Worm (Caenorhabditis elegans) whole organism, L3 larva: ENCODE data around the gene T12G3.4.

Experiments
- elt-1 ChIP-seq: fragments of 150-350 bp; optimal IDR thresholded peaks from 2 replicates; lab custom pipeline; 2014; ENCODE audit warnings: missing biosample characterization, missing genetic modification characterization
- fos-1 ChIP-seq: fragments of 150-350 bp; optimal IDR thresholded peaks from 2 replicates; lab custom pipeline; 2014; ENCODE audit warnings: missing biosample characterization, missing genetic modification characterization
- unc-62 ChIP-seq: fragments of 150-350 bp; sonication (generic microtip); optimal IDR thresholded peaks from 4 replicates; lab custom pipeline; 2014; ENCODE audit warnings: missing biosample characterization, missing genetic modification reagents, missing genetic modification characterization

DNA sequence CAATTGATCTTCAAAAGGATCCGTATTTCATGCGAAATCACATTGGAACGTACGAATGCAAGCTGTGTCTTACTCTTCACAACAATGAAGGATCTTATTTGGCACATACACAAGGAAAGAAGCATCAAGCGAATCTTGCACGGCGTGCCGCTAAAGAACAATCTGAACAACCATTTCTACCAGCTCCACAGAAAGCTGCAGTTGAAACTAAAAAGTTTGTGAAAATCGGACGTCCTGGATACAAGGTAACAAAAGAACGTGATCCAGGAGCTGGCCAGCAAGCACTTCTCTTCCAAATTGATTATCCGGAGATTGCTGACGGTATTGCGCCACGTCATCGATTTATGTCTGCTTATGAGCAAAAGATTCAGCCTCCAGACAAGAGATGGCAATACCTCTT, 36.5 kb downstream of the T12G3.4 start:
- TF ChIP-seq fos-1 (no peak), unc-62 (GFP tag; lab: Kevin White, UChicago) (no peak), elt-1 (tag; lab: Kevin White, UChicago) (no peak)
